Fruit fly (Drosophila melanogaster) whole organism, prepupa: Measurements from ENCODE around the gene CG3164.

Experiments
- Blimp-1 ChIP-seq: fragments of 200-800 bp; sonication (Bioruptor generic); optimal IDR thresholded peaks from 3 replicates; lab custom pipeline; 2017; ENCODE audit warnings: missing biosample characterization, missing genetic modification characterization, mild to moderate bottlenecking, moderate library complexity, missing genetic modification reagents
- CG11762 ChIP-seq: fragments of 200-800 bp; sonication (Bioruptor generic); optimal IDR thresholded peaks from 3 replicates; lab custom pipeline; 2016; ENCODE audit warnings: missing biosample characterization, missing genetic modification characterization; ENCODE audit not compliant: insufficient read depth
- CG6854 ChIP-seq: fragments of 200-800 bp; sonication (Bioruptor generic); optimal IDR thresholded peaks from 2 replicates; lab custom pipeline; 2017; ENCODE audit warnings: missing biosample characterization, mild to moderate bottlenecking, missing genetic modification characterization
- CG7368 ChIP-seq: fragments of 200-800 bp; sonication (Bioruptor generic); optimal IDR thresholded peaks from 3 replicates; lab custom pipeline; 2016; ENCODE audit warnings: missing biosample characterization, missing genetic modification characterization
- Gug ChIP-seq: fragments of 200-800 bp; sonication (Bioruptor generic); IDR thresholded peaks from 2 replicates; pipeline ENCODE4 v1.3.6; 2022; ENCODE audit warnings: missing biosample characterization, missing genetic modification characterization
- Smox ChIP-seq: fragments of 200-800 bp; sonication (Bioruptor generic); optimal IDR thresholded peaks from 3 replicates; lab custom pipeline; 2016; ENCODE audit warnings: missing biosample characterization, missing genetic modification characterization
- achi ChIP-seq: fragments of 200-800 bp; sonication (Bioruptor generic); optimal IDR thresholded peaks from 3 replicates; lab custom pipeline; 2016; ENCODE audit warnings: missing biosample characterization, missing genetic modification characterization

dm6 chr2L:82080-82479 is 48.5 kb downstream of the CG3164 start:
- TF ChIP-seq achi (no peak), CG11762 (no peak), CG7368 (GFP tag; lab: Kevin White, UChicago) (no peak), CG6854 (no peak), Blimp-1 (GFP tag; lab: Kevin White, UChicago) (no peak), Gug (GFP tag; lab: Robert Waterston, UW) (no peak), Smox (GFP tag; lab: Kevin White, UChicago) (no peak)
